Fruit fly (Drosophila melanogaster) whole organism, embryonic: ENCODE results near the gene Rh4.

Experiments
- BtbVII ChIP-seq: fragments of 200-800 bp; sonication (Bioruptor generic); optimal IDR thresholded peaks from 3 replicates; lab custom pipeline; 2017; ENCODE audit warnings: missing biosample characterization, mild to moderate bottlenecking, missing genetic modification characterization
- C15 ChIP-seq: fragments of 200-800 bp; sonication (Bioruptor generic); IDR thresholded peaks from 3 replicates; pipeline ENCODE4 v1.3.6; 2022; ENCODE audit warnings: missing biosample characterization, missing genetic modification characterization
- CG10462 ChIP-seq: fragments of 200-800 bp; sonication (Bioruptor generic); optimal IDR thresholded peaks from 2 replicates; lab custom pipeline; 2016; ENCODE audit warnings: missing biosample characterization, missing genetic modification characterization
- CG10654 ChIP-seq: fragments of 200-800 bp; sonication (Bioruptor generic); optimal IDR thresholded peaks from 2 replicates; lab custom pipeline; 2016; ENCODE audit warnings: missing biosample characterization, missing genetic modification characterization
- CG10959 ChIP-seq: fragments of 200-800 bp; sonication (Bioruptor generic); IDR thresholded peaks from 2 replicates; pipeline ENCODE4 v1.3.6; 2022; ENCODE audit warnings: missing biosample characterization, missing genetic modification characterization
- CG11398 ChIP-seq: fragments of 200-800 bp; sonication (Bioruptor generic); optimal IDR thresholded peaks from 2 replicates; lab custom pipeline; 2016; ENCODE audit warnings: missing biosample characterization, missing genetic modification characterization
- CG11560 ChIP-seq: fragments of 200-800 bp; sonication (Bioruptor generic); IDR thresholded peaks from 3 replicates; pipeline ENCODE4 v1.3.6; 2022; ENCODE audit warnings: missing biosample characterization, missing genetic modification characterization
- CG12104 ChIP-seq: fragments of 200-800 bp; sonication (Bioruptor generic); optimal IDR thresholded peaks from 3 replicates; lab custom pipeline; 2016; ENCODE audit warnings: missing biosample characterization, missing genetic modification characterization
- CG13894 ChIP-seq: fragments of 200-800 bp; sonication (Bioruptor generic); optimal IDR thresholded peaks from 3 replicates; lab custom pipeline; 2018; ENCODE audit warnings: missing biosample characterization, mild to moderate bottlenecking, missing genetic modification characterization, moderate library complexity
- CG1602 ChIP-seq: fragments of 200-800 bp; sonication (Bioruptor generic); optimal IDR thresholded peaks from 3 replicates; lab custom pipeline; 2016; ENCODE audit warnings: missing biosample characterization, missing genetic modification characterization
- CG16815 ChIP-seq: fragments of 200-800 bp; sonication (Bioruptor generic); optimal IDR thresholded peaks from 3 replicates; lab custom pipeline; 2017; ENCODE audit warnings: missing biosample characterization, mild to moderate bottlenecking, missing genetic modification characterization
- CG17359 ChIP-seq: fragments of 200-800 bp; sonication (Bioruptor generic); optimal IDR thresholded peaks from 3 replicates; lab custom pipeline; 2018; ENCODE audit warnings: missing biosample characterization, mild to moderate bottlenecking, missing genetic modification characterization, moderate library complexity
- CG17568 ChIP-seq: fragments of 200-800 bp; sonication (Bioruptor generic); optimal IDR thresholded peaks from 2 replicates; lab custom pipeline; 2018; ENCODE audit warnings: missing biosample characterization, mild to moderate bottlenecking, missing genetic modification characterization, moderate library complexity
- CG2199 ChIP-seq: fragments of 200-800 bp; sonication (Bioruptor generic); IDR thresholded peaks from 3 replicates; pipeline ENCODE4 v1.3.6; 2022; ENCODE audit warnings: missing biosample characterization, missing genetic modification characterization
- CG30403 ChIP-seq: fragments of 200-800 bp; sonication (Bioruptor generic); optimal IDR thresholded peaks from 3 replicates; lab custom pipeline; 2016; ENCODE audit warnings: missing biosample characterization, missing genetic modification characterization
- CG3281 ChIP-seq: fragments of 200-800 bp; sonication (Bioruptor generic); optimal IDR thresholded peaks from 3 replicates; lab custom pipeline; 2017; ENCODE audit warnings: missing biosample characterization, mild to moderate bottlenecking, missing genetic modification characterization
- CG4707 ChIP-seq: fragments of 200-800 bp; sonication (Bioruptor generic); optimal IDR thresholded peaks from 2 replicates; lab custom pipeline; 2018; ENCODE audit warnings: missing biosample characterization, mild to moderate bottlenecking, missing genetic modification characterization, moderate library complexity
- CG4820 ChIP-seq: fragments of 200-800 bp; sonication (Bioruptor generic); optimal IDR thresholded peaks from 3 replicates; lab custom pipeline; 2016; ENCODE audit warnings: missing biosample characterization, missing genetic modification characterization
- CG8388 ChIP-seq: fragments of 200-800 bp; sonication (Bioruptor generic); optimal IDR thresholded peaks from 2 replicates; lab custom pipeline; 2019; ENCODE audit warnings: missing biosample characterization, mild to moderate bottlenecking, missing genetic modification characterization, moderate library complexity
- CG9215 ChIP-seq: fragments of 200-800 bp; sonication (Bioruptor generic); IDR thresholded peaks from 2 replicates; pipeline ENCODE4 v1.3.6; 2022; ENCODE audit warnings: missing biosample characterization, missing genetic modification characterization
- Dad ChIP-seq: fragments of 200-800 bp; sonication (Bioruptor generic); optimal IDR thresholded peaks from 3 replicates; lab custom pipeline; 2016; ENCODE audit warnings: missing biosample characterization, missing genetic modification characterization
- H2.0 ChIP-seq: fragments of 200-800 bp; sonication (Bioruptor generic); IDR thresholded peaks from 2 replicates; pipeline ENCODE4 v1.3.6; 2022; ENCODE audit warnings: missing biosample characterization, missing genetic modification characterization
- HmgZ ChIP-seq: fragments of 200-800 bp; sonication (Bioruptor generic); optimal IDR thresholded peaks from 2 replicates; lab custom pipeline; 2018; ENCODE audit warnings: missing biosample characterization, mild to moderate bottlenecking, missing genetic modification characterization
- Hmr ChIP-seq: fragments of 200-800 bp; sonication (Bioruptor generic); optimal IDR thresholded peaks from 3 replicates; lab custom pipeline; 2017; ENCODE audit warnings: mild to moderate bottlenecking, missing biosample characterization, missing genetic modification reagents, missing genetic modification characterization
- Mad ChIP-seq: fragments of 200-800 bp; sonication (Bioruptor generic); optimal IDR thresholded peaks from 2 replicates; lab custom pipeline; 2016; ENCODE audit warnings: missing biosample characterization, missing genetic modification characterization
- NFAT ChIP-seq: fragments of 200-800 bp; sonication (Bioruptor generic); IDR thresholded peaks from 2 replicates; pipeline ENCODE4 v1.3.6; 2022; ENCODE audit warnings: missing biosample characterization, missing genetic modification characterization
- Neu2 ChIP-seq: fragments of 200-800 bp; sonication (Bioruptor generic); optimal IDR thresholded peaks from 3 replicates; lab custom pipeline; 2016; ENCODE audit warnings: missing biosample characterization, missing genetic modification characterization, borderline replicate concordance
- Nf-YC ChIP-seq: fragments of 200-800 bp; optimal IDR thresholded peaks from 3 replicates; lab custom pipeline; 2019; ENCODE audit warnings: missing biosample characterization, mild to moderate bottlenecking, missing genetic modification characterization, moderate library complexity
- NfI ChIP-seq: fragments of 200-800 bp; sonication (Bioruptor generic); optimal IDR thresholded peaks from 3 replicates; lab custom pipeline; 2018; ENCODE audit warnings: missing biosample characterization, mild to moderate bottlenecking, missing genetic modification characterization, moderate library complexity
- Oli ChIP-seq: fragments of 200-800 bp; sonication (Bioruptor generic); optimal IDR thresholded peaks from 2 replicates; lab custom pipeline; 2018; ENCODE audit warnings: missing biosample characterization, mild to moderate bottlenecking, missing genetic modification characterization, moderate library complexity
- Sox100B ChIP-seq: fragments of 200-800 bp; sonication (Bioruptor generic); optimal IDR thresholded peaks from 3 replicates; lab custom pipeline; 2018; ENCODE audit warnings: missing biosample characterization, mild to moderate bottlenecking, missing genetic modification characterization
- Vsx1 ChIP-seq: fragments of 200-800 bp; sonication (Bioruptor generic); optimal IDR thresholded peaks from 2 replicates; lab custom pipeline; 2017; ENCODE audit warnings: missing biosample characterization, mild to moderate bottlenecking, missing genetic modification characterization, missing genetic modification reagents
- Xrp1 ChIP-seq: fragments of 200-800 bp; sonication (Bioruptor generic); IDR thresholded peaks from 2 replicates; pipeline ENCODE4 v1.3.6; 2022; ENCODE audit warnings: missing biosample characterization, missing genetic modification characterization
- al ChIP-seq: fragments of 200-800 bp; sonication (Bioruptor generic); IDR thresholded peaks from 2 replicates; pipeline ENCODE4 v1.3.6; 2022; ENCODE audit warnings: missing biosample characterization, missing genetic modification characterization
- ato ChIP-seq: fragments of 200-800 bp; sonication (Bioruptor generic); IDR thresholded peaks from 2 replicates; pipeline ENCODE4 v1.3.6; 2022; ENCODE audit warnings: missing biosample characterization, missing genetic modification characterization; ENCODE audit not compliant: partially characterized antibody
- bab2 ChIP-seq: fragments of 200-800 bp; sonication (Bioruptor generic); optimal IDR thresholded peaks from 2 replicates; lab custom pipeline; 2016; ENCODE audit warnings: missing biosample characterization, missing genetic modification characterization
- bbx ChIP-seq: fragments of 200-800 bp; sonication (Bioruptor generic); IDR thresholded peaks from 2 replicates; pipeline ENCODE4 v1.3.6; 2022; ENCODE audit warnings: missing biosample characterization, missing genetic modification characterization; ENCODE audit not compliant: partially characterized antibody
- chif ChIP-seq, 2 experiments: fragments of 200-800 bp; sonication (Bioruptor generic); optimal IDR thresholded peaks; 3 replicates each; lab custom pipeline; 2016; ENCODE audit warnings: missing biosample characterization in 2 of 2, missing genetic modification characterization in 2 of 2
- dati ChIP-seq: fragments of 200-800 bp; sonication (Bioruptor generic); IDR thresholded peaks from 2 replicates; pipeline ENCODE4 v1.3.6; 2022; ENCODE audit warnings: missing biosample characterization, missing genetic modification characterization
- lilli ChIP-seq: fragments of 200-800 bp; sonication (Bioruptor generic); optimal IDR thresholded peaks from 3 replicates; lab custom pipeline; 2016; ENCODE audit warnings: missing biosample characterization, missing genetic modification characterization
- nom ChIP-seq: fragments of 200-800 bp; sonication (Bioruptor generic); optimal IDR thresholded peaks from 2 replicates; lab custom pipeline; 2017; ENCODE audit warnings: missing biosample characterization, missing genetic modification characterization, mild to moderate bottlenecking, moderate library complexity, missing genetic modification reagents
- peb ChIP-seq: fragments of 200-800 bp; sonication (Bioruptor generic); IDR thresholded peaks from 2 replicates; pipeline ENCODE4 v1.3.6; 2022; ENCODE audit warnings: missing biosample characterization, missing genetic modification characterization
- rib ChIP-seq: fragments of 200-800 bp; sonication (Bioruptor generic); IDR thresholded peaks from 2 replicates; pipeline ENCODE4 v1.3.6; 2022; ENCODE audit warnings: missing biosample characterization, missing genetic modification characterization
- seq ChIP-seq: fragments of 200-800 bp; sonication (Bioruptor generic); IDR thresholded peaks from 2 replicates; pipeline ENCODE4 v1.3.6; 2022; ENCODE audit warnings: missing biosample characterization, missing genetic modification characterization
- twi ChIP-seq: fragments of 200-800 bp; optimal IDR thresholded peaks from 2 replicates; lab custom pipeline; 2019; ENCODE audit warnings: missing biosample characterization, mild to moderate bottlenecking, missing genetic modification characterization, moderate library complexity
- zfh2 ChIP-seq: fragments of 200-800 bp; sonication (Bioruptor generic); optimal IDR thresholded peaks from 2 replicates; lab custom pipeline; 2016; ENCODE audit warnings: missing biosample characterization, missing genetic modification characterization

Rh4 gene

dm6 chr3L:16806823-16807325 lies 55.4 kb downstream of the Rh4 start (continued):
- TF ChIP-seq peb (GFP tag; lab: Robert Waterston, UW) (no peak), Mad (GFP tag; lab: Kevin White, UChicago) (no peak), CG10462 (GFP tag; lab: Kevin White, UChicago) (peak; percentile 44), H2.0 (GFP tag; lab: Robert Waterston, UW) (peak; percentile 9; the same call in 1 of the 2 replicates), ato (GFP tag; lab: Robert Waterston, UW) (no peak), NfI (GFP tag; lab: Kevin White, UChicago) (peak; percentile 68), rib (GFP tag; lab: Robert Waterston, UW) (no peak), lilli (GFP tag; lab: Kevin White, UChicago) (peak; percentile 3), twi (tag; lab: Kevin White, UChicago) (peak; percentile 25), CG10959 (GFP tag; lab: Robert Waterston, UW) (peak; percentile 7; the same call in 1 of the 2 replicates), nom (GFP tag; lab: Kevin White, UChicago) (peak; percentile 70), CG30403 (peak; percentile 72), Nf-YC (tag; lab: Kevin White, UChicago) (peak; percentile 62), CG3281 (GFP tag; lab: Kevin White, UChicago) (peak; percentile 85), seq (GFP tag; lab: Robert Waterston, UW) (peak; percentile 49; the same call in 1 of the 2 replicates), Vsx1 (GFP tag; lab: Kevin White, UChicago) (peak; percentile 42)

dm6 chr3L:16805806-16806719 lies 56.3 kb downstream of the Rh4 start:
- TF ChIP-seq C15 (no peak), CG10654 (GFP tag; lab: Kevin White, UChicago) (peak; percentile 17), bab2 (GFP tag; lab: Kevin White, UChicago) (peak; percentile 52), CG17568 (GFP tag; lab: Kevin White, UChicago) (peak; percentile 6), CG11398 (GFP tag; lab: Kevin White, UChicago) (no peak), CG11560 (tag; lab: Robert Waterston, UW) (no peak), CG9215 (GFP tag; lab: Robert Waterston, UW) (0 out of 2 replicates have a peak, but pooled peaks have one; percentile 6), Dad (GFP tag; lab: Kevin White, UChicago) (peak; percentile 28), CG16815 (peak; percentile 2), CG4707 (GFP tag; lab: Kevin White, UChicago) (no peak), Oli (tag; lab: Kevin White, UChicago) (peak; percentile 36), CG4820 (GFP tag; lab: Kevin White, UChicago) (peak; percentile 35), zfh2 (peak; percentile 17), CG8388 (GFP tag; lab: Kevin White, UChicago) (peak; percentile 99), BtbVII (GFP tag; lab: Kevin White, UChicago) (peak; percentile 54), CG17359 (tag; lab: Kevin White, UChicago) (peak; percentile 49), Neu2 (no peak), Sox100B (GFP tag; lab: Kevin White, UChicago) (peak; percentile 29), CG2199 (GFP tag; lab: Robert Waterston, UW) (no peak), CG12104 (peak; percentile 28), chif (GFP tag; optimal IDR thresholded peaks at IDR 0.05; lab: Kevin White, UChicago) (peak in 1 of 2 experiments; percentile 26), dati (no peak), NFAT (peak; percentile 13; the same call in 1 of the 2 replicates), CG13894 (tag; lab: Kevin White, UChicago) (peak; percentile 67), Xrp1 (GFP tag; lab: Robert Waterston, UW) (peak; percentile 60; the same call in 1 of the 2 replicates), HmgZ (tag; lab: Kevin White, UChicago) (peak; percentile 26), CG1602 (GFP tag; lab: Kevin White, UChicago) (peak; percentile 10), Hmr (GFP tag; lab: Kevin White, UChicago) (peak; percentile 79), al (GFP tag; lab: Robert Waterston, UW) (no peak), bbx (no peak)
